Fruit fly (Drosophila melanogaster): ENCODE data around the gene nero.

DNA sequence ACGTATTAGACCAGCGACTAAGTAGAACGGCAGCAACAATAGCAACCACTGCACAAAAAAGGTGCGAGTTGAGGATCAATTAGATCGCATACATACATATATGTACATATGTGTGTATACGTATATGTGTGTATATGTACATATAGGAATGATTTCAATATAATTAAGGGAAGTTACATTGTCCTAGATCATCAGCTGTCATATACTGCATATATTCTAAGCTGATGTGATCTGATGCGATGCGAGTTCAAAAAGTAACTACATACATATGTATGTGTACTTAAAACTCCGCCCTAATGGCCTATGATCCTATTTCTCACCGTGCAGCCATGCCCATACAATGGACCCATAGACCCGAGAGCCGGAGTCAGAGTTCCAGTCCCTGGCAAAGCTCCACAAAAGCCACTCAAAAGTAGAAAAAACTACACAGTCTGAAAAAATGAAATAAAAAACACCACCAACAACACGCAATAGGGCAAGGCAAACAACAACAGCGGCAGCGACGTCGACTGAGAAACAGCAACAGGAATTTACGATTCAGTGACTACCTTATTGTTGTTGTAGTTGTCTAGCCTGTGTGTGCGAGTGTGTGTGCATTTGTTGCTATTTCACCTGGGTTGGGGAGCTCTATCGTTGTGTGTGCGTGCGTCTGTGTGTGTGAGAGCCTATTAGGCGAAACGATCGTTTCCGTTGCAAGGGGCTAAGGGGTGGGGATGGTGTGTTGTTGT, 24.0 kb downstream of the nero start:
- TF ChIP-seq CG9932 (GFP tag; IDR thresholded peaks at IDR 0.05) (peak; percentile 7; the same call in 1 of the 2 replicates), CG17802 (tag; optimal IDR thresholded peaks at IDR 0.05) (no peak), H15 (GFP tag; IDR thresholded peaks at IDR 0.05) (no peak), Dad (GFP tag; optimal IDR thresholded peaks at IDR 0.05) (no peak), fd96Cb (tag; optimal IDR thresholded peaks at IDR 0.05) (peak; percentile 43), cas (GFP tag; IDR thresholded peaks at IDR 0.05) (no peak), btn (GFP tag; optimal IDR thresholded peaks at IDR 0.05) (no peak)
